Worm (Caenorhabditis elegans) whole organism, L3 larva: ENCODE results near the gene col-133.

Source experiments
- R02D3.7 ChIP-seq: fragments of 150-350 bp; optimal IDR thresholded peaks from 2 replicates; lab custom pipeline; 2014; ENCODE audit warnings: missing biosample characterization, missing genetic modification characterization
- ZK546.5 ChIP-seq: sonication (generic microtip); optimal IDR thresholded peaks from 2 replicates; lab custom pipeline; 2017; ENCODE audit warnings: missing biosample characterization, missing genetic modification characterization
- ama-1 ChIP-seq: fragments of 150-350 bp; optimal IDR thresholded peaks from 2 replicates; lab custom pipeline; 2018
- ceh-16 ChIP-seq: sonication (generic microtip); optimal IDR thresholded peaks from 2 replicates; lab custom pipeline; 2017; ENCODE audit warnings: missing biosample characterization, missing genetic modification characterization
- ceh-28 ChIP-seq: fragments of 150-350 bp; optimal IDR thresholded peaks from 2 replicates; lab custom pipeline; 2014; ENCODE audit warnings: missing biosample characterization, missing genetic modification reagents, missing genetic modification characterization
- ceh-82 ChIP-seq: fragments of 150-350 bp; optimal IDR thresholded peaks from 2 replicates; lab custom pipeline; 2014; ENCODE audit warnings: missing biosample characterization, missing genetic modification characterization
- ceh-9 ChIP-seq: sonication (generic microtip); optimal IDR thresholded peaks from 2 replicates; lab custom pipeline; 2018; ENCODE audit warnings: missing biosample characterization, missing genetic modification characterization
- daf-12 ChIP-seq: fragments of 150-350 bp; optimal IDR thresholded peaks from 2 replicates; lab custom pipeline; 2014; ENCODE audit warnings: missing biosample characterization, missing genetic modification reagents, missing genetic modification characterization
- egl-27 ChIP-seq: sonication (generic microtip); optimal IDR thresholded peaks from 4 replicates; lab custom pipeline; 2017; ENCODE audit warnings: missing biosample characterization, missing genetic modification reagents, missing genetic modification characterization
- elt-1 ChIP-seq: fragments of 150-350 bp; optimal IDR thresholded peaks from 2 replicates; lab custom pipeline; 2014; ENCODE audit warnings: missing biosample characterization, missing genetic modification characterization
- elt-2 ChIP-seq: sonication (generic microtip); optimal IDR thresholded peaks from 2 replicates; lab custom pipeline; 2016; ENCODE audit warnings: missing genetic modification reagents, mild to moderate bottlenecking, missing genetic modification characterization, missing compliant biosample characterization
- eor-1 ChIP-seq, 2 experiments: fragments of 150-350 bp; optimal IDR thresholded peaks; 2 replicates each; lab custom pipeline; 2014 to 2018; ENCODE audit warnings: missing biosample characterization in 2 of 2, missing genetic modification characterization in 2 of 2
- fkh-10 ChIP-seq: sonication (generic microtip); optimal IDR thresholded peaks from 2 replicates; lab custom pipeline; 2017; ENCODE audit warnings: missing biosample characterization, missing genetic modification reagents, missing genetic modification characterization
- fkh-2 ChIP-seq: fragments of 150-350 bp; optimal IDR thresholded peaks from 2 replicates; lab custom pipeline; 2014; ENCODE audit warnings: missing biosample characterization, missing genetic modification reagents, missing genetic modification characterization
- fos-1 ChIP-seq: fragments of 150-350 bp; optimal IDR thresholded peaks from 2 replicates; lab custom pipeline; 2014; ENCODE audit warnings: missing biosample characterization, missing genetic modification characterization
- hmg-11 ChIP-seq: sonication (generic microtip); optimal IDR thresholded peaks from 2 replicates; lab custom pipeline; 2016; ENCODE audit warnings: missing genetic modification characterization, missing compliant biosample characterization
- jun-1 ChIP-seq: fragments of 150-350 bp; optimal IDR thresholded peaks from 2 replicates; lab custom pipeline; 2014; ENCODE audit warnings: missing biosample characterization, missing genetic modification reagents, missing genetic modification characterization
- lin-15B ChIP-seq: fragments of 150-350 bp; optimal IDR thresholded peaks from 2 replicates; lab custom pipeline; 2014; ENCODE audit warnings: missing biosample characterization, missing genetic modification characterization
- lsy-12 ChIP-seq: sonication (generic microtip); optimal IDR thresholded peaks from 2 replicates; lab custom pipeline; 2016; ENCODE audit warnings: mild to moderate bottlenecking, missing genetic modification characterization, missing compliant biosample characterization
- mdl-1 ChIP-seq: fragments of 150-350 bp; optimal IDR thresholded peaks from 2 replicates; lab custom pipeline; 2014; ENCODE audit warnings: missing biosample characterization, missing genetic modification characterization
- mml-1 ChIP-seq: fragments of 150-350 bp; sonication (generic microtip); optimal IDR thresholded peaks from 3 replicates; lab custom pipeline; 2014; ENCODE audit warnings: missing biosample characterization, missing genetic modification characterization
- nfya-1 ChIP-seq: sonication (generic microtip); optimal IDR thresholded peaks from 2 replicates; lab custom pipeline; 2017; ENCODE audit warnings: missing genetic modification characterization, mild to moderate bottlenecking, missing compliant biosample characterization, antibody characterized with exemption, moderate library complexity; ENCODE audit not compliant: insufficient read depth
- nhr-11 ChIP-seq: fragments of 150-350 bp; optimal IDR thresholded peaks from 2 replicates; lab custom pipeline; 2014; ENCODE audit warnings: missing biosample characterization, missing genetic modification characterization
- nhr-237 ChIP-seq: fragments of 150-350 bp; optimal IDR thresholded peaks from 2 replicates; lab custom pipeline; 2014; ENCODE audit warnings: missing biosample characterization, missing genetic modification characterization
- nhr-25 ChIP-seq: sonication (generic microtip); optimal IDR thresholded peaks from 2 replicates; lab custom pipeline; 2017; ENCODE audit warnings: missing biosample characterization, missing genetic modification characterization
- nhr-28 ChIP-seq: fragments of 150-350 bp; optimal IDR thresholded peaks from 2 replicates; lab custom pipeline; 2014; ENCODE audit warnings: missing biosample characterization, missing genetic modification characterization
- nhr-43 ChIP-seq: sonication (generic microtip); optimal IDR thresholded peaks from 2 replicates; lab custom pipeline; 2016; ENCODE audit warnings: mild to moderate bottlenecking, missing genetic modification characterization, missing compliant biosample characterization; ENCODE audit not compliant: poor library complexity, severe bottlenecking
- nhr-76 ChIP-seq: fragments of 150-350 bp; sonication (generic microtip); optimal IDR thresholded peaks from 5 replicates; lab custom pipeline; 2014; ENCODE audit warnings: missing biosample characterization, missing genetic modification characterization
- pqm-1 ChIP-seq: fragments of 150-350 bp; optimal IDR thresholded peaks from 2 replicates; lab custom pipeline; 2017; ENCODE audit warnings: missing biosample characterization, missing genetic modification characterization, inconsistent platforms
- snpc-4 ChIP-seq: fragments of 150-350 bp; optimal IDR thresholded peaks from 2 replicates; lab custom pipeline; 2014; ENCODE audit warnings: missing biosample characterization, missing genetic modification characterization
- tbx-2 ChIP-seq: sonication (generic microtip); optimal IDR thresholded peaks from 2 replicates; lab custom pipeline; 2016; ENCODE audit warnings: mild to moderate bottlenecking, missing genetic modification characterization, missing compliant biosample characterization
- ztf-11 ChIP-seq: fragments of 150-350 bp; optimal IDR thresholded peaks from 2 replicates; lab custom pipeline; 2014; ENCODE audit warnings: missing biosample characterization, missing genetic modification characterization
- ztf-4 ChIP-seq: fragments of 150-350 bp; optimal IDR thresholded peaks from 2 replicates; lab custom pipeline; 2014; ENCODE audit warnings: missing biosample characterization, missing genetic modification characterization

col-133 gene

ce11 chrIV:14119327-14119726 is 20.2 kb upstream of the col-133 start:
- TF ChIP-seq snpc-4 (tag; lab: Kevin White, UChicago) (no peak), egl-27 (no peak), ztf-4 (tag; lab: Kevin White, UChicago) (no peak), nhr-237 (tag; lab: Kevin White, UChicago) (no peak), ceh-82 (no peak), nfya-1 (peak; percentile 81)

ce11 chrIV:14115556-14115955 is 16.4 kb upstream of the col-133 start:
- TF ChIP-seq snpc-4 (tag; lab: Kevin White, UChicago) = peak; percentile 51
- no peak for TF ChIP-seq fos-1 (tag; lab: Kevin White, UChicago)

ce11 chrIV:14115045-14115444 is 15.9 kb upstream of the col-133 start:
- no peak for TF ChIP-seq hmg-11 (tag; lab: Kevin White, UChicago)
- no peak for TF ChIP-seq ztf-11
- TF ChIP-seq pqm-1 (tag; lab: Kevin White, UChicago) = no peak
- TF ChIP-seq egl-27 = no peak
- TF ChIP-seq nhr-25 (tag; lab: Kevin White, UChicago) = no peak
- no peak for TF ChIP-seq nhr-76 (tag; lab: Kevin White, UChicago)
- no peak for TF ChIP-seq R02D3.7 (tag; lab: Kevin White, UChicago)
- no peak for TF ChIP-seq eor-1 (tag; optimal IDR thresholded peaks at IDR 0.05; lab: Kevin White, UChicago)
- TF ChIP-seq nhr-28 (tag; lab: Kevin White, UChicago) = no peak
- TF ChIP-seq lin-15B (tag; lab: Kevin White, UChicago) = no peak
- no peak for TF ChIP-seq tbx-2
- no peak for TF ChIP-seq fos-1 (tag; lab: Kevin White, UChicago)
- no peak for TF ChIP-seq nhr-237 (tag; lab: Kevin White, UChicago)
- TF ChIP-seq mml-1 = no peak
- TF ChIP-seq nhr-43 (tag; lab: Kevin White, UChicago) = no peak
- TF ChIP-seq mdl-1 = no peak

ce11 chrIV:14114357-14114756 is 15.2 kb upstream of the col-133 start:
- TF ChIP-seq pqm-1 (tag; lab: Kevin White, UChicago) (no peak), fkh-2 (tag; lab: Kevin White, UChicago) (no peak), ama-1 (lab: Kevin White, UChicago) (no peak), fos-1 (tag; lab: Kevin White, UChicago) (no peak), elt-1 (tag; lab: Kevin White, UChicago) (no peak), lsy-12 (tag; lab: Kevin White, UChicago) (no peak), mml-1 (no peak), ceh-9 (tag; lab: Kevin White, UChicago) (no peak), nhr-11 (tag; lab: Kevin White, UChicago) (no peak), ceh-16 (no peak), ceh-82 (no peak), nhr-43 (tag; lab: Kevin White, UChicago) (no peak)

ce11 chrIV:14113621-14114020 is 14.5 kb upstream of the col-133 start:
- TF ChIP-seq ama-1 (lab: Kevin White, UChicago) (no peak), ZK546.5 (no peak), ztf-11 (no peak), fkh-10 (GFP tag; lab: Kevin White, UChicago) (no peak), elt-2 (tag; lab: Kevin White, UChicago) (no peak), ceh-28 (tag; lab: Kevin White, UChicago) (no peak), eor-1 (tag; optimal IDR thresholded peaks at IDR 0.05; lab: Kevin White, UChicago) (no peak), jun-1 (tag; lab: Kevin White, UChicago) (no peak), lsy-12 (tag; lab: Kevin White, UChicago) (no peak)

- TF ChIP-seq daf-12 (tag; lab: Kevin White, UChicago) (no peak), nfya-1 (no peak), tbx-2 (no peak), ZK546.5 (no peak)
Observed at ce11 chrIV:14107647-14108046, 8.5 kb upstream of the col-133 start.
